Worm (Caenorhabditis elegans) whole organism, L2 larva: ENCODE data around the gene F09E5.3.

Source experiments
- elt-3 ChIP-seq: sonication (generic microtip); optimal IDR thresholded peaks from 2 replicates; lab custom pipeline; 2017; ENCODE audit warnings: missing biosample characterization, missing genetic modification characterization
- lin-39 ChIP-seq: fragments of 150-350 bp; optimal IDR thresholded peaks from 2 replicates; lab custom pipeline; 2014; ENCODE audit warnings: missing biosample characterization, missing genetic modification reagents, missing genetic modification characterization

DNA sequence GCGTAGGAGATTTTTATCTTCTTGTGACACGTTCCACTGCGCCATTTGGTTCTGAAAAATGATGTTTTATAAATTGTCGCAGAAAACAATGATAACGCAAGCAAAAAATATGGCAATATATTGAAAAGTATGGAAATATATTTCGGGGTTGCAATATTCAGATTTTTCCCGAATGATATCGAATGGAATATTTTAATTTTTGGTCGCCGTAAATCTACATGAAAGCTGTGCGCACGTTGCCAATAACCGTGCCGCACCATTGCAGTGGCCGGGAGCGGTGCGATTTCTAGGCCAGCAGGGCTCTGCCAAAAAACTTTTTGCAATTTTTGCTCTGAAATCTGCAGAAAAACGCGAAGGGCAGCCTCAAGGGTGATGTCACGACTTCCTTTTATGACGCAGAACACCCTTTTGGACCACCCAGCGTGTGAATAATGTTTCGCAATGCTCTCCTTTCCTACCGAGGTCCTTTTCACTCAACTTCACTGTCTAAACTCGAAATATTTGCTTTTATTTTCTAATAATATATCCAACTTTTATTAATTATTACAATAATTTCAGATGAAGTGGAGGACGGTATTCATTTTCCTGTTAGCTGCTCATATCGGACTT is 15.6 kb upstream of the F09E5.3 start, which contains the start of the genes F09E5.11 and bmy-1:
- TF ChIP-seq lin-39 (tag; lab: Kevin White, UChicago): no peak
- no peak for TF ChIP-seq elt-3 (tag; lab: Kevin White, UChicago)
